Fruit fly (Drosophila melanogaster): Measurements from ENCODE around the gene Cyp28c1.

DNA sequence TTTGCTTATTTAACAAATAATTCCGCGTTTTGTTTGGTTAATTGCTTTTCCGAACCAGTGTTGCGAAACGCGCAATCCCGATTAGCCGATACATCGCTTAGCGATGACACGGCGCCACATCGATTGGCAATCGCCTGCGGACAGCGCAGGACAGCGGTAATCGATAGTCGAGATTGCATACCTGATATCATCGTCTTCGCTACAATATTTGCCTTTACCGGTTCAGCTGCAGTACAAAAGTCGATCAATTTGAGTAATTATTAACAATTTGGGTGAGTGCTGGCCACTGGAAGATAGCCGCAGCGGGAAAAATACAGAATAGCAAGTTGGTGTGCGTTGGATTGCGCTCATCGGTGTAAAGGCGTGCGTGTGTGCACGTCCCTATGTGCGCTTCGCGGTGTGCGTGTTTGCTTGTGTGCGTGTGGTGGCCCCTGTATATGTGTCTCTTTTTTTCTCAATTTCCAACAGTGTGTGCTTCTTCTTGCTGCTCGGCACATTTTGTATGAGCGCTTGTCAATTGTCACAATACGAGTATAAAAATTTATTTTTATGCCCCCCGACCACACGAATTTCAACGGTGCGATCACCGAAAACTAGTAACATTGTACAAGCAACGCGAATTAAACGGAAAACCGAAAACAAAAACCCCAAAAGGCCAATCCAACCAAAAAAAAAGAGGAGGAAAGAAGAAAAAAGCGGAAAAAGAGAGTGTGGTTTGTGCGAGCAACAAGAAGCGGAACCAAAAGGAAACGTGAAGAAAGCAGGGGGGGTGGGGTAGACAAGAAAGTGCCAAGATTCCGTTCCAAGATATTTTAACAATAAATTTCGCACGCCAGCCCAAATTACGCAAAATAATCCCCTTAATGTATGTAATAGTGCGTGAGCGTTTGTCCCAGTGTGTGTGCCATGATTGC is 46.7 kb upstream of the Cyp28c1 start, which contains the start of gene CkIIbeta:
- TF ChIP-seq psq (optimal IDR thresholded peaks at IDR 0.05) = no peak
- no peak for TF ChIP-seq Sin3A (optimal IDR thresholded peaks at IDR 0.05)
- no peak for TF ChIP-seq h (optimal IDR thresholded peaks at IDR 0.05)

Measured in Kc167 (cell line).